Fruit fly (Drosophila melanogaster) S2 (cell line): ENCODE results near the gene CG13044.

Experiments used
- CG8478 ChIP-seq: fragments of >200 bp; optimal IDR thresholded peaks from 2 replicates; lab custom pipeline; 2018
- CTCF ChIP-seq, 2 experiments: fragments of >200 bp; optimal IDR thresholded peaks; 2 replicates each; lab custom pipeline; 2018

CG13044 gene

DNA sequence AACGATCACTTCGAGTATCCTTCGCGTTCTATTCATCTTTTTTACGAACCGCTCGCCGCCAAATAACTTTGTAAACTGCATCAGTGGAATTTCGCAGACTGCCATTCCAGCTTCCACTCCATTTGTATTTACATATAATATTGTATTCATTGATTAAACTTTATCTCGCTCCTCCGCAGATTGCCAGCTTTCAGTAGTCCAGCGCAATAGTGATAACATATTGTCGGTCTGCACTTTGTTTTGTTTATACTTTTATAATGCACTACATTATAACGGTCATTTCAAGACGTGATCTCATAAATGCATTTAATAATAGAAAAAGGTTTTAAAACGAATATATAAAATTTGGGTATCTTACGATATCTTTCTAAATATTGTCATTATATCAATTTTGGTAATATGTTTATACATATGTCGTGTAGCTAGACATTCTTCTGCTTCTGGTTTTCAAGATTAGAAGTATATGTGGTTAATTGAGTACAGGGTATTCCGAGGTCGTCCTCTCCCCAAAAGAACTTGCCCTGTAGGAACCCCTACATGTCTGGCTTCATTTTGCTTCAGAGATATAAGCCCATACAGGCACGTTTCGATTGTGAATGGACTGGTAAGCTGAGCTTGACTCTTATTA is 34.8 kb downstream of the CG13044 start, which contains the start of gene CG4950:
Gene CG4950 (minus strand): TSS at position 51 of the 628 bp plus-strand sequence.
- no peak for TF ChIP-seq CTCF (optimal IDR thresholded peaks at IDR 0.05; lab: Kevin White, UChicago)
- no peak for TF ChIP-seq CG8478

DNA sequence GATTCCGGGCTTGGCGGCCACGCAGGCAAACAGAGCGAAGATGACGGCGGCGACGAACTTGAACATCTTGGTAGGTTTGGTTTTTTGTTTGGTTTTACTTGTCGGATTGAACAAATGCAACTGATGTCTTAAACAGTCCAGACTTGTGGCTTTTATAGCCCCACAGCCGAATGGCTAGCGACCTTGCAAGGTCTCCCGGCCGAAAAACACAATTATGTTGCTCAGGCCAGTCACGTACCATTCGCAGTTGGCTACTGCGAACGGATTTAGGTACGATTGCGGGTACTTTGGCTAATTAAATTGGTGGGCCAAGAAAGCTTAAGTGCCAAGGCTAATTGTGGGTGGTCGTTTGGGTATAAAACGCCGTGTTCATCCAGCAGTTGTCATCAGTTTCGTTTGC is 38.0 kb downstream of the CG13044 start, which contains the start of the genes CG13051 and CG13069:
Gene CG13051 (minus strand): TSS at position 101 of the 400 bp plus-strand sequence.
Gene CG13069 (plus strand): TSS at position 386 of the 400 bp plus-strand sequence.
- TF ChIP-seq CG8478, result no peak
- no peak for TF ChIP-seq CTCF (optimal IDR thresholded peaks at IDR 0.05; lab: Kevin White, UChicago)

DNA sequence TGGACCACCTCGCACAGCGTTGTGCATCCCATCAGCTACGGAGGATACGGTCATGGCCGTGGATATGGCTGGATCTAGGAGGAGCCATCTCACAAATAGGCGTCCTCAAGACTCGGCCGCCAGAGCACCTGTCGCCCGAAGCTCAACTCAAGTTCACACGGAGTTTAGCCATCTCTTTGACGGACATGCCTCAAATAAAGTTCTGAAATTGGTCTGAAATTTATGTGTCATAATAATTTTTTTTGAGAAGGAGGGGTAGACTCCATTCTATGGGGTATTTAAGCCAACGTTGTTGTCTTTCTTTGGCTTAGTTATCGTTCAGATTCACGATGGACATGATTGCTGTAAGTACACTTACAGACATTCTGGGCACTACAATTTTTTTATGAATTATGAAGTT is 39.9 kb downstream of the CG13044 start, which contains the start of gene CG13070:
Gene CG13070 (plus strand): TSS at position 301 of the 400 bp plus-strand sequence.
- TF ChIP-seq CTCF (optimal IDR thresholded peaks at IDR 0.05; lab: Kevin White, UChicago) (no peak), CG8478 (no peak)

DNA sequence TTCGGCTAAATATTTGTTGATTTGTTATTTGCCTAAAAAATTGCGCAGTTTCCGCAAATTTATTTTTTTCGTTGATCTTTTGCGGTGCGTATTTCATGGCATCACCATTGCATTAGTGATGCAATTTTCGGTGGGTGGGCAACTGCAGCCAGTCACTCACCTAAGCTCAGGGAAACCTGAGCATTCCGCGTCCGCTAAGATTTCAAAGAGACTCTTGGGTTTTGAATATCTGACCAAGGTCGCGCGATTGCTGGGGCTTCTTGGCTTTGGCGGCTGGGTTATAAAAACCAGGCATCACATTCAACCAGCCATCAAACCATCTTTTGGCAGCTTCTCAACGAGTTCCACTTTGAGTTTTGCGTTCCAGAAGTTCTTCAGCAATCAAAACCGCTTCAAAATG is 40.5 kb downstream of the CG13044 start, which contains the start of gene CG13071:
Gene CG13071 (plus strand): TSS at position 301 of the 400 bp plus-strand sequence.
- TF ChIP-seq CTCF (optimal IDR thresholded peaks at IDR 0.05; lab: Kevin White, UChicago) (no peak), CG8478 (no peak)

DNA sequence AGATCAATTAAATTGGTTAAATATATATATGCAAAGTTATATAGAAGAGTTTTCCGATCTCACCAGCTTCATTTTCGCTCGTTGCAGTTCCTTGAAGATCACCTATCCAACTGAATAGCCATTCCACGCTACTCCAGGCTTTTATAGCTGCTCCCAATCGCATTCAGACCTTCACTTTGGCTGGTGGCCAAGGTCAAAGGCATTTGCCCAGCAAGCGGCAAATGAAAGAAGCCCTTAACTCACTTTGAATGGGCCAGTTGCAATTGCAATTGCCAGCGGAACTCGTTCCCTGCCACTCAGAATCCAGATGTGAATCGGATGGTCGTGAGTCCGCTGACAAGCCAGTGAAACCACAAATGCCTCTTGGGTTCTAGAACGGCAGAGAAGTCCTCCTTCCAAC is 41.5 kb downstream of the CG13044 start, which contains the start of gene CG34247:
Gene CG34247 (minus strand): TSS at position 101 of the 400 bp plus-strand sequence.
- TF ChIP-seq CTCF (optimal IDR thresholded peaks at IDR 0.05; lab: Kevin White, UChicago) (no peak), CG8478 (no peak)

DNA sequence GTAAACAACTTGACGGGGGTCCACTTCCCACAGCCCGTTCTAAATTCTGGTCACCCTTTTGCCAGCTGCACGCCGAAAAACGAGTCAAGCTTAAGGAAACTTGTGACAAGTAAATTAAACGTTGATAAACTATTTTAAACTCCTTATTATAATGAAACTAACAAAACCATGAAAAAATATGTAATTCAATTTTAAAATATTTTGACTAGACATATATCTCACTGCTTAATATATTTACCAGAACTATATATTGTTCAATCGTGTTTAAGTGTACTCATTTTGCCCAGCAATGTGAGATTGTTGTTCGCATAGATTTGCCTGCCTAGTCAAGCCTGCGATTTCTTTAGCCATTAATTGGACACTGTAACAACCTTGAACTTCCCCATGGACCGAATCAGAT is 43.4 kb downstream of the CG13044 start, which contains the start of gene CG13053:
Gene CG13053 (minus strand): TSS at position 171 of the 400 bp plus-strand sequence.
- TF ChIP-seq CTCF (optimal IDR thresholded peaks at IDR 0.05; lab: Kevin White, UChicago) (no peak), CG8478 (no peak)

DNA sequence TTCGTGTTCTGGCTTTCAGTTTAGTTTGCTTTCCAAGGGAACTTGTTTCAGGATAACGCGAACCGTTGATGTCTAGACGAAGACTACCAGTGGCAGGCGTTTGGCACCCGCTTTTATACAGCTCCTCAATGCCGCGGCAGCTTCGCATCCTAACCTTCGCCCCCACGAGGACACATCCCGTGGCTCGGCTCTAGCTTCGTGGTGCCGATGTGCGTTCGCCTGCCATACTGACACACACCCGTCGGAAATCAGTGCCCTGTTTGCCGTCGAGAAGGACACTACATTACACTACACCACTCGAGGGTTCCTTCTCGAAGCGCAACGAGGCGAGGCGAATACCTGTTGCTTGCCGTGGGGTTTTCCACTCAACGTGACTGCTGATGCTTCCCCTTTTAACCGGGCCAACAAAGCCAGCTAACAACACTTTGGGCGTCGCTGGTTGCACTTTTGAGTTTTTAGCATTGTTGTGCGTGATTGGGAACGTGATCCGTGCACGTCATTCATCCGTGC is 45.8 kb downstream of the CG13044 start, which contains the start of gene CG13054:
Gene CG13054 (minus strand): TSS at position 74 of the 510 bp plus-strand sequence.
- TF ChIP-seq CG8478, result no peak
- no peak for TF ChIP-seq CTCF (optimal IDR thresholded peaks at IDR 0.05; lab: Kevin White, UChicago)
